Fruit fly (Drosophila melanogaster) whole organism, adult: ENCODE measurements around the gene RecQ5.

Source experiments
- CG11617 ChIP-seq: fragments of 200-800 bp; sonication (Bioruptor generic); optimal IDR thresholded peaks from 2 replicates; lab custom pipeline; 2017; ENCODE audit warnings: mild to moderate bottlenecking, missing biosample characterization, missing genetic modification reagents, missing genetic modification characterization
- CG33017 ChIP-seq: fragments of 200-800 bp; sonication (Bioruptor generic); optimal IDR thresholded peaks from 2 replicates; lab custom pipeline; 2018; ENCODE audit warnings: missing biosample characterization, mild to moderate bottlenecking, missing genetic modification characterization, moderate library complexity
- CG5204 ChIP-seq: fragments of 200-800 bp; sonication (Bioruptor generic); optimal IDR thresholded peaks from 2 replicates; lab custom pipeline; 2016; ENCODE audit warnings: missing biosample characterization, missing genetic modification characterization
- CG7101 ChIP-seq: fragments of 200-800 bp; sonication (Bioruptor generic); optimal IDR thresholded peaks from 2 replicates; lab custom pipeline; 2018; ENCODE audit warnings: missing biosample characterization, mild to moderate bottlenecking, missing genetic modification characterization, moderate library complexity
- Clk ChIP-seq: fragments of 200-800 bp; sonication (Bioruptor generic); optimal IDR thresholded peaks from 2 replicates; lab custom pipeline; 2017; ENCODE audit warnings: missing biosample characterization, missing genetic modification characterization
- Crg-1 ChIP-seq: fragments of 200-800 bp; sonication (Bioruptor generic); optimal IDR thresholded peaks from 2 replicates; lab custom pipeline; 2016; ENCODE audit warnings: missing biosample characterization, missing genetic modification characterization
- bab1 ChIP-seq: fragments of 200-800 bp; sonication (Bioruptor generic); optimal IDR thresholded peaks from 3 replicates; lab custom pipeline; 2019; ENCODE audit warnings: missing biosample characterization, mild to moderate bottlenecking, missing genetic modification characterization, moderate library complexity
- cnc ChIP-seq, 2 experiments: fragments of >200 bp; optimal IDR thresholded peaks; 2 replicates each; lab custom pipeline; 2017
- kay ChIP-seq: fragments of 200-800 bp; sonication (Bioruptor generic); peaks from one replicate; lab custom pipeline; 2016; ENCODE audit warnings: missing biosample characterization, missing genetic modification characterization, borderline replicate concordance
- ovo ChIP-seq: fragments of 200-800 bp; sonication (Bioruptor generic); optimal IDR thresholded peaks from 2 replicates; lab custom pipeline; 2016; ENCODE audit warnings: missing biosample characterization, missing genetic modification characterization
- toe ChIP-seq: fragments of 200-800 bp; sonication (Bioruptor generic); optimal IDR thresholded peaks from 2 replicates; lab custom pipeline; 2016; ENCODE audit warnings: missing biosample characterization, missing genetic modification characterization

- TF ChIP-seq CG11617 (no peak), CG33017 (tag; lab: Kevin White, UChicago) (no peak), cnc (optimal IDR thresholded peaks at IDR 0.05; lab: Kevin White, UChicago) (no peak), Clk (GFP tag; lab: Kevin White, UChicago) (no peak), toe (GFP tag; lab: Kevin White, UChicago) (no peak), CG7101 (tag; lab: Kevin White, UChicago) (no peak), CG5204 (GFP tag; lab: Kevin White, UChicago) (no peak), kay (GFP tag; lab: Kevin White, UChicago) (no peak), Crg-1 (GFP tag; lab: Kevin White, UChicago) (no peak), bab1 (GFP tag; lab: Kevin White, UChicago) (no peak), ovo (GFP tag; lab: Kevin White, UChicago) (no peak)
Observed at dm6 chr3L:14634019-14634772, 2.3 kb upstream of the RecQ5 start.
